Fruit fly (Drosophila melanogaster): ENCODE results near the gene Neb-cGP.
A peak's percentile ranks its signal among the peaks of the same experiment; 100 is the strongest.

The Neb-cGP gene

DNA sequence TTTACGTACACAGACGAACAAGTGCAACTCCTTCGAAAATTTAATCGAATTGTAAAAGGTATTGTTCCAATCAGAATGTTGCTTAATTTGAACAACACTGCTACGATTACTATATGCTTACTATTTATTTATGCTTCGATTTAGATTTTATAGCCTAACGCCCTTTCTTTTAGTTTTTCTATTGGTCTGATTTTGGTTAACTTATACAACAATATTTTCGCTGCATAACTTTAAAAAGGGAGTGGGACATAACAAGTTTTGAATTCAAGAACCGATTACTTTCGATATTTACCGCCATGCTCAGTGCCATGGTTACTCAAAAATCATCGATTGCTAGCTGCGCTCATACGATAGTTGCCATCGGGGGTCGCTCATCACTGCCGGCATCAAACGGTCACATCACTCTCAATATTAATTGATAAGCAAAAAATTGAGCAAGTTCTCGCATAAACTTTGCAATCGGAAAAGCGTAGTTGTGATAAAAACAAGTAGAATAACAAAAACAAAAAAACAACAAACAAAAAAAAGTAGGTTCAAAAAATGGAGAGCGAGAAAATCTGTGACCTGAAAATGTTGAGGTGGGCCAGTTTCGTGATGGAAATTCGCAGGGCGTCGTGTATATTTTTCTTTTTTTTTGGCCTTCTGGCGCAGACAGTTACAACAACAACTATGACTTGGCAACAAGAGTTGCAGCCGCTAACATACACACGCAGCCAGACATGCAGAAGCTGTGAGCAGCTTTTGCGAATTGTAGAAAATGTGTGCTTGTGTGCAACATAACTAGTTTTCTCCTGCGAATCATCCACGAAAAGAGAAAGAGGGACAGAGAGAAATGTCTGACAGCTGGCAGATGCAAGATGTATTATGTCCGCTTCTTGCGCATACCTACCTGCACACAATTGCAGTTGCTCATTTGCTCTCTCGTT is 18.2 kb downstream of the Neb-cGP start, which contains the start of the genes CG2887 and PPP4R2r (continued):
- TF ChIP-seq ttk (GFP tag; IDR thresholded peaks at IDR 0.05) (no peak), ken (GFP tag; IDR thresholded peaks at IDR 0.05) (no peak), tgo (GFP tag; IDR thresholded peaks at IDR 0.05) (no peak), rib (GFP tag; IDR thresholded peaks at IDR 0.05) (no peak), CG2889 (GFP tag; IDR thresholded peaks at IDR 0.05) (no peak), CG15514 (GFP tag; optimal IDR thresholded peaks at IDR 0.05) (peak; percentile 68), CHES-1-like (GFP tag; optimal IDR thresholded peaks at IDR 0.05) (peak; percentile 66), abd-A (tag; optimal IDR thresholded peaks at IDR 0.05) (no peak), ind (GFP tag; optimal IDR thresholded peaks at IDR 0.05) (no peak), CG30403 (GFP tag; optimal IDR thresholded peaks at IDR 0.05) (no peak), Tbp (GFP tag; optimal IDR thresholded peaks at IDR 0.05) (no peak), Sox102F (GFP tag; optimal IDR thresholded peaks at IDR 0.05) (no peak), CG18599 (GFP tag; optimal IDR thresholded peaks at IDR 0.05) (no peak), CG12155 (GFP tag; optimal IDR thresholded peaks at IDR 0.05) (no peak), Bgb (GFP tag; IDR thresholded peaks at IDR 0.05; ENCODE audit: partially characterized antibody) (peak; percentile 95), CG17186 (GFP tag; optimal IDR thresholded peaks at IDR 0.05) (peak; percentile 73), sima (GFP tag; optimal IDR thresholded peaks at IDR 0.05) (no peak), org-1 (GFP tag; optimal IDR thresholded peaks at IDR 0.05) (no peak), Med (GFP tag) (peak; percentile 91), Dref (GFP tag; IDR thresholded peaks at IDR 0.05) (peak; percentile 99), zf30C (GFP tag; optimal IDR thresholded peaks at IDR 0.05) (no peak), Fer1 (GFP tag; optimal IDR thresholded peaks at IDR 0.05) (no peak), Kr (GFP tag; optimal IDR thresholded peaks at IDR 0.05) (no peak), Blimp-1 (GFP tag; optimal IDR thresholded peaks at IDR 0.05) (no peak), Xrp1 (GFP tag; IDR thresholded peaks at IDR 0.05) (no peak), vnd (GFP tag; IDR thresholded peaks at IDR 0.05; ENCODE audit: partially characterized antibody) (peak; percentile 90), Xbp1 (GFP tag; optimal IDR thresholded peaks at IDR 0.05) (no peak), fu2 (GFP tag; optimal IDR thresholded peaks at IDR 0.05) (no peak), CG12071 (GFP tag; optimal IDR thresholded peaks at IDR 0.05) (no peak), dimm (GFP tag; IDR thresholded peaks at IDR 0.05) (no peak), CG7963 (GFP tag; IDR thresholded peaks at IDR 0.05; ENCODE audit: partially characterized antibody) (peak; percentile 91), z (GFP tag; IDR thresholded peaks at IDR 0.05) (no peak), CG42726 (GFP tag; IDR thresholded peaks at IDR 0.05; ENCODE audit: partially characterized antibody) (peak; percentile 95), CG15479 (GFP tag; optimal IDR thresholded peaks at IDR 0.05) (peak; percentile 14), Six4 (GFP tag; optimal IDR thresholded peaks at IDR 0.05) (no peak), ab (GFP tag; optimal IDR thresholded peaks at IDR 0.05) (no peak), Sox100B (GFP tag; optimal IDR thresholded peaks at IDR 0.05) (no peak), unpg (GFP tag; optimal IDR thresholded peaks at IDR 0.05) (no peak), Mes4 (GFP tag; optimal IDR thresholded peaks at IDR 0.05) (no peak), slou (GFP tag; optimal IDR thresholded peaks at IDR 0.05) (no peak), Hey (tag; optimal IDR thresholded peaks at IDR 0.05) (no peak), CG32767 (GFP tag; IDR thresholded peaks at IDR 0.05) (no peak), CG17359 (tag; optimal IDR thresholded peaks at IDR 0.05) (no peak), C15 (GFP tag; IDR thresholded peaks at IDR 0.05) (no peak), knrl (GFP tag; IDR thresholded peaks at IDR 0.05; ENCODE audit: partially characterized antibody) (peak; percentile 79; the same call in 2 of the 3 replicates), psq (GFP tag; optimal IDR thresholded peaks at IDR 0.05) (no peak), Dll (GFP tag; IDR thresholded peaks at IDR 0.05; ENCODE audit: partially characterized antibody) (peak; percentile 82), CG11093 (GFP tag; IDR thresholded peaks at IDR 0.05) (no peak), CG13894 (tag; optimal IDR thresholded peaks at IDR 0.05) (no peak)
